Worm (Caenorhabditis elegans): ENCODE results near the gene swt-5.

- TF ChIP-seq nhr-10 (tag; optimal IDR thresholded peaks at IDR 0.05) (no peak), nhr-25 (tag; optimal IDR thresholded peaks at IDR 0.05) (no peak), mdl-1 (tag; optimal IDR thresholded peaks at IDR 0.05) (no peak), lin-13 (GFP tag; optimal IDR thresholded peaks at IDR 0.05) (no peak), ceh-16 (tag; optimal IDR thresholded peaks at IDR 0.05) (no peak), ztf-4 (tag; optimal IDR thresholded peaks at IDR 0.05) (no peak), elt-3 (tag; optimal IDR thresholded peaks at IDR 0.05) (no peak), nhr-6 (tag; optimal IDR thresholded peaks at IDR 0.05) (no peak), alr-1 (tag; optimal IDR thresholded peaks at IDR 0.05) (no peak), lsy-2 (tag; optimal IDR thresholded peaks at IDR 0.05) (no peak), nhr-12 (tag; optimal IDR thresholded peaks at IDR 0.05) (no peak)
These were observed 3.3 kb downstream of the swt-5 start, which contains the start of gene haao-1 for ce11 chrV:9504474-9504960.

All from whole organism, L2 larva.